Fruit fly (Drosophila melanogaster) whole organism, embryonic: Measurements from ENCODE around the gene NaPi-III.

Experiments used
- ATbp ChIP-seq: fragments of 200-800 bp; sonication (Bioruptor generic); optimal IDR thresholded peaks from 2 replicates; lab custom pipeline; 2017; ENCODE audit warnings: missing biosample characterization, mild to moderate bottlenecking, missing genetic modification characterization, missing genetic modification reagents
- Bdp1 ChIP-seq: fragments of 200-800 bp; sonication (Bioruptor generic); optimal IDR thresholded peaks from 3 replicates; lab custom pipeline; 2016; ENCODE audit warnings: missing biosample characterization, missing genetic modification characterization
- CG10462 ChIP-seq: fragments of 200-800 bp; sonication (Bioruptor generic); optimal IDR thresholded peaks from 2 replicates; lab custom pipeline; 2016; ENCODE audit warnings: missing biosample characterization, missing genetic modification characterization
- CG12659 ChIP-seq: fragments of 200-800 bp; sonication (Bioruptor generic); optimal IDR thresholded peaks from 3 replicates; lab custom pipeline; 2017; ENCODE audit warnings: mild to moderate bottlenecking, missing biosample characterization, missing genetic modification reagents, missing genetic modification characterization
- CG12942 ChIP-seq: fragments of 200-800 bp; sonication (Bioruptor generic); optimal IDR thresholded peaks from 3 replicates; lab custom pipeline; 2016; ENCODE audit warnings: missing biosample characterization, missing genetic modification characterization
- CG14667 ChIP-seq: fragments of 200-800 bp; sonication (Bioruptor generic); IDR thresholded peaks from 2 replicates; pipeline ENCODE4 v1.3.6; 2022; ENCODE audit warnings: missing biosample characterization, missing genetic modification characterization
- CG14710 ChIP-seq: fragments of 200-800 bp; sonication (Bioruptor generic); optimal IDR thresholded peaks from 3 replicates; lab custom pipeline; 2019; ENCODE audit warnings: missing biosample characterization, mild to moderate bottlenecking, missing genetic modification characterization, moderate library complexity
- CG15269 ChIP-seq: fragments of 200-800 bp; sonication (Bioruptor generic); optimal IDR thresholded peaks from 2 replicates; lab custom pipeline; 2018; ENCODE audit warnings: missing biosample characterization, mild to moderate bottlenecking, missing genetic modification characterization, moderate library complexity
- CG15696 ChIP-seq: fragments of 200-800 bp; sonication (Bioruptor generic); optimal IDR thresholded peaks from 2 replicates; lab custom pipeline; 2019; ENCODE audit warnings: missing biosample characterization, mild to moderate bottlenecking, missing genetic modification characterization, moderate library complexity
- CG17568 ChIP-seq: fragments of 200-800 bp; sonication (Bioruptor generic); optimal IDR thresholded peaks from 2 replicates; lab custom pipeline; 2018; ENCODE audit warnings: missing biosample characterization, mild to moderate bottlenecking, missing genetic modification characterization, moderate library complexity
- CG2678 ChIP-seq: fragments of 200-800 bp; sonication (Bioruptor generic); optimal IDR thresholded peaks from 3 replicates; lab custom pipeline; 2019; ENCODE audit warnings: missing biosample characterization, mild to moderate bottlenecking, missing genetic modification characterization, moderate library complexity
- CG4707 ChIP-seq: fragments of 200-800 bp; sonication (Bioruptor generic); optimal IDR thresholded peaks from 2 replicates; lab custom pipeline; 2018; ENCODE audit warnings: missing biosample characterization, mild to moderate bottlenecking, missing genetic modification characterization, moderate library complexity
- CG5245 ChIP-seq: fragments of 200-800 bp; sonication (Bioruptor generic); optimal IDR thresholded peaks from 3 replicates; lab custom pipeline; 2016; ENCODE audit warnings: missing biosample characterization, missing genetic modification characterization
- CG5953 ChIP-seq: fragments of 200-800 bp; sonication (Bioruptor generic); IDR thresholded peaks from 2 replicates; pipeline ENCODE4 v1.3.6; 2022; ENCODE audit warnings: missing biosample characterization, missing genetic modification characterization
- CG6175 ChIP-seq: fragments of 200-800 bp; sonication (Bioruptor generic); IDR thresholded peaks from 3 replicates; pipeline ENCODE4 v1.3.6; 2022; ENCODE audit warnings: missing biosample characterization, missing genetic modification characterization
- CG6272 ChIP-seq: fragments of 200-800 bp; sonication (Bioruptor generic); IDR thresholded peaks from 2 replicates; pipeline ENCODE4 v1.3.6; 2022; ENCODE audit warnings: missing biosample characterization, missing genetic modification characterization
- CG7271 ChIP-seq: fragments of 200-800 bp; sonication (Bioruptor generic); optimal IDR thresholded peaks from 2 replicates; lab custom pipeline; 2018; ENCODE audit warnings: missing biosample characterization, mild to moderate bottlenecking, missing genetic modification characterization, moderate library complexity
- CG9727 ChIP-seq: fragments of 200-800 bp; sonication (Bioruptor generic); optimal IDR thresholded peaks from 3 replicates; lab custom pipeline; 2017; ENCODE audit warnings: missing biosample characterization, mild to moderate bottlenecking, missing genetic modification characterization
- Ets97D ChIP-seq: fragments of 200-800 bp; sonication (Bioruptor generic); optimal IDR thresholded peaks from 3 replicates; lab custom pipeline; 2016; ENCODE audit warnings: missing biosample characterization, missing genetic modification characterization
- HLHmδ ChIP-seq: fragments of 200-800 bp; sonication (Bioruptor generic); optimal IDR thresholded peaks from 2 replicates; lab custom pipeline; 2018; ENCODE audit warnings: missing biosample characterization, mild to moderate bottlenecking, missing genetic modification characterization, moderate library complexity
- MBD-R2 ChIP-seq: fragments of 200-800 bp; sonication (Bioruptor generic); IDR thresholded peaks from 2 replicates; pipeline ENCODE4 v1.3.6; 2022; ENCODE audit warnings: missing biosample characterization, missing genetic modification characterization
- MTF-1 ChIP-seq: fragments of 200-800 bp; sonication (Bioruptor generic); optimal IDR thresholded peaks from 2 replicates; lab custom pipeline; 2018; ENCODE audit warnings: missing biosample characterization, mild to moderate bottlenecking, missing genetic modification characterization, borderline replicate concordance
- Mrtf ChIP-seq: fragments of 200-800 bp; sonication (Bioruptor generic); IDR thresholded peaks from 3 replicates; pipeline ENCODE4 v1.3.6; 2022; ENCODE audit warnings: missing biosample characterization, missing genetic modification characterization
- Nf-YC ChIP-seq: fragments of 200-800 bp; optimal IDR thresholded peaks from 3 replicates; lab custom pipeline; 2019; ENCODE audit warnings: missing biosample characterization, mild to moderate bottlenecking, missing genetic modification characterization, moderate library complexity
- Oaz ChIP-seq: fragments of 200-800 bp; sonication (Bioruptor generic); IDR thresholded peaks from 2 replicates; pipeline ENCODE4 v1.3.6; 2022; ENCODE audit warnings: missing biosample characterization, missing genetic modification characterization
- Ravus ChIP-seq: fragments of 200-800 bp; sonication (Bioruptor generic); IDR thresholded peaks from 2 replicates; pipeline ENCODE4 v1.3.6; 2022; ENCODE audit warnings: missing biosample characterization, missing genetic modification characterization
- TFAM ChIP-seq: fragments of 200-800 bp; sonication (Bioruptor generic); optimal IDR thresholded peaks from 2 replicates; lab custom pipeline; 2017; ENCODE audit warnings: missing biosample characterization, missing genetic modification characterization, inconsistent platforms
- Xrp1 ChIP-seq: fragments of 200-800 bp; sonication (Bioruptor generic); IDR thresholded peaks from 2 replicates; pipeline ENCODE4 v1.3.6; 2022; ENCODE audit warnings: missing biosample characterization, missing genetic modification characterization
- bigmax ChIP-seq: fragments of 200-800 bp; sonication (Bioruptor generic); optimal IDR thresholded peaks from 2 replicates; lab custom pipeline; 2018; ENCODE audit warnings: missing biosample characterization, mild to moderate bottlenecking, missing genetic modification characterization
- bowl ChIP-seq: fragments of 200-800 bp; sonication (Bioruptor generic); IDR thresholded peaks from 2 replicates; pipeline ENCODE4 v1.3.6; 2022; ENCODE audit warnings: missing biosample characterization, missing genetic modification characterization
- br ChIP-seq: fragments of >200 bp; optimal IDR thresholded peaks from 2 replicates; lab custom pipeline; 2017
- cad ChIP-seq: fragments of >200 bp; optimal IDR thresholded peaks from 2 replicates; lab custom pipeline; 2017; ENCODE audit warnings: missing biosample characterization, missing genetic modification characterization
- caup ChIP-seq: fragments of 200-800 bp; sonication (Bioruptor generic); optimal IDR thresholded peaks from 3 replicates; lab custom pipeline; 2017; ENCODE audit warnings: missing biosample characterization, mild to moderate bottlenecking, missing genetic modification characterization, moderate library complexity; ENCODE audit not compliant: severe bottlenecking
- danr ChIP-seq: fragments of 200-800 bp; sonication (Bioruptor generic); IDR thresholded peaks from 2 replicates; pipeline ENCODE4 v1.3.6; 2022; ENCODE audit warnings: missing biosample characterization, missing genetic modification characterization
- dm ChIP-seq: fragments of 200-800 bp; sonication (Bioruptor generic); optimal IDR thresholded peaks from 3 replicates; lab custom pipeline; 2016; ENCODE audit warnings: missing biosample characterization, missing genetic modification characterization
- dmrt99B ChIP-seq: fragments of 200-800 bp; sonication (Bioruptor generic); optimal IDR thresholded peaks from 2 replicates; lab custom pipeline; 2018; ENCODE audit warnings: missing biosample characterization, mild to moderate bottlenecking, missing genetic modification characterization, moderate library complexity
- dpn ChIP-seq, 2 experiments: fragments of 200-800 bp; sonication (Bioruptor generic); optimal IDR thresholded peaks; 3 replicates each; lab custom pipeline; 2016; ENCODE audit warnings: missing biosample characterization in 2 of 2, missing genetic modification characterization in 2 of 2
- fu2 ChIP-seq: fragments of 200-800 bp; sonication (Bioruptor generic); optimal IDR thresholded peaks from 2 replicates; lab custom pipeline; 2016; ENCODE audit warnings: missing biosample characterization, missing genetic modification characterization
- gce ChIP-seq: fragments of 200-800 bp; sonication (Bioruptor generic); IDR thresholded peaks from 3 replicates; pipeline ENCODE4 v1.3.6; 2022; ENCODE audit warnings: missing biosample characterization, missing genetic modification characterization
- oc ChIP-seq: fragments of 200-800 bp; sonication (Bioruptor generic); optimal IDR thresholded peaks from 2 replicates; lab custom pipeline; 2018; ENCODE audit warnings: missing biosample characterization, mild to moderate bottlenecking, missing genetic modification characterization, moderate library complexity
- p53 ChIP-seq: fragments of 200-800 bp; sonication (Bioruptor generic); optimal IDR thresholded peaks from 2 replicates; lab custom pipeline; 2016; ENCODE audit warnings: missing biosample characterization, missing genetic modification characterization
- psq ChIP-seq: fragments of 200-800 bp; sonication (Bioruptor generic); optimal IDR thresholded peaks from 2 replicates; lab custom pipeline; 2017; ENCODE audit warnings: missing biosample characterization, missing genetic modification characterization
- ro ChIP-seq: fragments of 200-800 bp; sonication (Bioruptor generic); IDR thresholded peaks from 2 replicates; pipeline ENCODE4 v1.3.6; 2022; ENCODE audit warnings: missing biosample characterization, missing genetic modification characterization
- row ChIP-seq: fragments of 200-800 bp; sonication (Bioruptor generic); IDR thresholded peaks from 3 replicates; pipeline ENCODE4 v1.3.6; 2022; ENCODE audit warnings: missing biosample characterization, missing genetic modification characterization
- run ChIP-seq: fragments of 200-800 bp; sonication (Bioruptor generic); optimal IDR thresholded peaks from 3 replicates; lab custom pipeline; 2018; ENCODE audit warnings: missing biosample characterization, mild to moderate bottlenecking, missing genetic modification characterization
- sima ChIP-seq: fragments of 200-800 bp; sonication (Bioruptor generic); optimal IDR thresholded peaks from 2 replicates; lab custom pipeline; 2016; ENCODE audit warnings: missing biosample characterization, missing genetic modification characterization
- ssp ChIP-seq: fragments of 200-800 bp; sonication (Bioruptor generic); IDR thresholded peaks from 2 replicates; pipeline ENCODE4 v1.3.6; 2022; ENCODE audit warnings: missing biosample characterization, missing genetic modification characterization
- tgo ChIP-seq: fragments of 200-800 bp; sonication (Bioruptor generic); IDR thresholded peaks from 3 replicates; pipeline ENCODE4 v1.3.6; 2022; ENCODE audit warnings: missing biosample characterization, missing genetic modification characterization
- twi ChIP-seq: fragments of 200-800 bp; optimal IDR thresholded peaks from 2 replicates; lab custom pipeline; 2019; ENCODE audit warnings: missing biosample characterization, mild to moderate bottlenecking, missing genetic modification characterization, moderate library complexity
- yki ChIP-seq: fragments of >200 bp; optimal IDR thresholded peaks from 3 replicates; lab custom pipeline; 2018
- zfh2 ChIP-seq: fragments of 200-800 bp; sonication (Bioruptor generic); optimal IDR thresholded peaks from 2 replicates; lab custom pipeline; 2016; ENCODE audit warnings: missing biosample characterization, missing genetic modification characterization

NaPi-III gene

dm6 chr3L:11091943-11092609 lies 31.1 kb upstream of the NaPi-III start (continued):
- TF ChIP-seq MTF-1 (peak; percentile 28), CG15269 (tag; lab: Kevin White, UChicago) (no peak), HLHmδ (GFP tag; lab: Kevin White, UChicago) (peak; percentile 33), CG6272 (GFP tag; lab: Robert Waterston, UW) (peak; percentile 76), CG14667 (GFP tag; lab: Robert Waterston, UW) (no peak), CG5245 (peak; percentile 29), CG17568 (no peak), CG14710 (tag; lab: Kevin White, UChicago) (peak; percentile 18), Ets97D (GFP tag; lab: Kevin White, UChicago) (peak; percentile 63), Bdp1 (GFP tag; lab: Kevin White, UChicago) (peak; percentile 50), br (lab: Kevin White, UChicago) (no peak), Ravus (GFP tag; lab: Robert Waterston, UW) (no peak), twi (no peak), MBD-R2 (GFP tag; lab: Robert Waterston, UW) (peak; percentile 29; the same call in 1 of the 2 replicates), CG15696 (no peak), ATbp (no peak), CG12659 (GFP tag; lab: Kevin White, UChicago) (peak; percentile 61), CG5953 (GFP tag; lab: Robert Waterston, UW) (no peak), CG7271 (tag; lab: Kevin White, UChicago) (no peak), dm (GFP tag; lab: Kevin White, UChicago) (no peak), Mrtf (GFP tag; lab: Robert Waterston, UW) (peak; percentile 62; the same call in 2 of the 3 replicates), TFAM (GFP tag; lab: Kevin White, UChicago) (no peak), p53 (GFP tag; lab: Kevin White, UChicago) (peak; percentile 29), CG2678 (tag; lab: Kevin White, UChicago) (no peak), sima (GFP tag; lab: Kevin White, UChicago) (peak; percentile 25), Nf-YC (peak; percentile 10), CG9727 (GFP tag; lab: Kevin White, UChicago) (peak; percentile 47), oc (tag; lab: Kevin White, UChicago) (peak; percentile 62), Oaz (no peak), CG6175 (GFP tag; lab: Robert Waterston, UW) (no peak), tgo (GFP tag; lab: Robert Waterston, UW) (peak; percentile 34; the same call in 2 of the 3 replicates), ro (GFP tag; lab: Robert Waterston, UW) (no peak), fu2 (peak; percentile 34), dpn (GFP tag; optimal IDR thresholded peaks at IDR 0.05; lab: Kevin White, UChicago) (peak; percentile 68 to 74), run (tag; lab: Kevin White, UChicago) (no peak), caup (GFP tag; lab: Kevin White, UChicago) (peak; percentile 63), dmrt99B (no peak), psq (peak; percentile 67), yki (lab: Kevin White, UChicago) (no peak), Xrp1 (GFP tag; lab: Robert Waterston, UW) (peak; percentile 57; the same call in 1 of the 2 replicates), bigmax (no peak), CG10462 (GFP tag; lab: Kevin White, UChicago) (peak; percentile 43), ssp (GFP tag; lab: Robert Waterston, UW) (no peak), gce (GFP tag; lab: Robert Waterston, UW) (no peak), zfh2 (peak; percentile 51), CG12942 (GFP tag; lab: Kevin White, UChicago) (peak; percentile 39), row (GFP tag; lab: Robert Waterston, UW) (no peak; the same call in 1 of the 3 replicates), bowl (no peak), cad (GFP tag; lab: Kevin White, UChicago) (no peak), danr (GFP tag; lab: Robert Waterston, UW) (no peak), CG4707 (GFP tag; lab: Kevin White, UChicago) (no peak)
